Worm (Caenorhabditis elegans) whole organism, L1 larva: ENCODE measurements around the gene clec-173.

ENCODE experiments used
- C16A3.4 ChIP-seq: fragments of 150-350 bp; optimal IDR thresholded peaks from 2 replicates; lab custom pipeline; 2014; ENCODE audit warnings: missing biosample characterization, missing genetic modification characterization
- F16B12.6 ChIP-seq: fragments of 150-350 bp; optimal IDR thresholded peaks from 2 replicates; lab custom pipeline; 2014; ENCODE audit warnings: missing biosample characterization, missing genetic modification characterization
- Y116A8C.19 ChIP-seq: sonication (generic microtip); optimal IDR thresholded peaks from 2 replicates; lab custom pipeline; 2016; ENCODE audit warnings: missing compliant biosample characterization, missing genetic modification characterization, borderline replicate concordance
- blmp-1 ChIP-seq: fragments of 150-350 bp; optimal IDR thresholded peaks from 2 replicates; lab custom pipeline; 2014; ENCODE audit warnings: missing biosample characterization, missing genetic modification characterization
- ceh-63 ChIP-seq: fragments of 200-800 bp; sonication (Bioruptor generic); optimal IDR thresholded peaks from 2 replicates; lab custom pipeline; 2018; ENCODE audit warnings: mild to moderate bottlenecking, missing genetic modification characterization, missing compliant biosample characterization
- ceh-88 ChIP-seq: fragments of 200-800 bp; sonication (Bioruptor generic); IDR thresholded peaks from 2 replicates; pipeline ENCODE4 v1.3.6; 2022; ENCODE audit warnings: missing genetic modification characterization, missing compliant biosample characterization
- ceh-90 ChIP-seq: sonication (generic microtip); optimal IDR thresholded peaks from 2 replicates; lab custom pipeline; 2016; ENCODE audit warnings: missing genetic modification characterization, missing compliant biosample characterization
- ces-1 ChIP-seq: fragments of 150-350 bp; optimal IDR thresholded peaks from 2 replicates; lab custom pipeline; 2014; ENCODE audit warnings: missing biosample characterization, missing genetic modification reagents, missing genetic modification characterization
- dpl-1 ChIP-seq, 3 experiments: fragments of 150-350 bp in 2 of 3; sonication (generic microtip) in 1 of 3; optimal IDR thresholded peaks; 2 replicates each; lab custom pipeline; 2014 to 2017; ENCODE audit warnings: missing biosample characterization in 3 of 3, missing genetic modification characterization in 3 of 3, missing genetic modification reagents in 3 of 3
- efl-3 ChIP-seq: fragments of 200-800 bp; sonication (Bioruptor generic); optimal IDR thresholded peaks from 2 replicates; lab custom pipeline; 2018; ENCODE audit warnings: mild to moderate bottlenecking, missing genetic modification characterization, missing compliant biosample characterization
- egl-27 ChIP-seq, 2 experiments: fragments of 150-350 bp in 1 of 2; sonication (generic microtip); optimal IDR thresholded peaks; 3 replicates each; lab custom pipeline; 2017 to 2018; ENCODE audit warnings: missing biosample characterization in 2 of 2, missing genetic modification characterization in 2 of 2, missing genetic modification reagents in 2 of 2
- fkh-4 ChIP-seq: sonication (generic microtip); optimal IDR thresholded peaks from 2 replicates; lab custom pipeline; 2016; ENCODE audit warnings: missing compliant biosample characterization, missing genetic modification characterization, borderline replicate concordance
- grh-1 ChIP-seq: fragments of 200-800 bp; sonication (Bioruptor generic); IDR thresholded peaks from 2 replicates; pipeline ENCODE4 v1.3.6; 2022; ENCODE audit warnings: missing genetic modification reagents, missing genetic modification characterization, missing compliant biosample characterization
- hlh-17 ChIP-seq: fragments of 200-800 bp; sonication (Bioruptor generic); optimal IDR thresholded peaks from 2 replicates; lab custom pipeline; 2018; ENCODE audit warnings: missing genetic modification characterization, mild to moderate bottlenecking, missing compliant biosample characterization, moderate library complexity, borderline replicate concordance
- hpl-2 ChIP-seq: fragments of 150-350 bp; optimal IDR thresholded peaks from 2 replicates; lab custom pipeline; 2014; ENCODE audit warnings: missing biosample characterization, missing genetic modification reagents, missing genetic modification characterization
- isw-1 ChIP-seq: fragments of 200-800 bp; sonication (Bioruptor generic); IDR thresholded peaks from 2 replicates; pipeline ENCODE4 v1.3.6; 2022; ENCODE audit warnings: missing genetic modification characterization, missing compliant biosample characterization
- jun-1 ChIP-seq: fragments of 150-350 bp; optimal IDR thresholded peaks from 2 replicates; lab custom pipeline; 2014; ENCODE audit warnings: missing biosample characterization, missing genetic modification reagents, missing genetic modification characterization
- lin-13 ChIP-seq: fragments of 150-350 bp; optimal IDR thresholded peaks from 2 replicates; lab custom pipeline; 2014; ENCODE audit warnings: missing biosample characterization, missing genetic modification reagents, missing genetic modification characterization
- lin-15B ChIP-seq: fragments of 150-350 bp; sonication (generic microtip); optimal IDR thresholded peaks from 3 replicates; lab custom pipeline; 2014; ENCODE audit warnings: missing biosample characterization, missing genetic modification characterization
- lsy-2 ChIP-seq, 2 experiments: fragments of 150-350 bp; optimal IDR thresholded peaks; 2 replicates each; lab custom pipeline; 2014; ENCODE audit warnings: missing biosample characterization in 2 of 2, missing genetic modification characterization in 2 of 2
- mab-9 ChIP-seq: fragments of 200-800 bp; sonication (Bioruptor generic); IDR thresholded peaks from 2 replicates; pipeline ENCODE4 v1.3.6; 2022; ENCODE audit warnings: missing genetic modification reagents, missing genetic modification characterization, missing compliant biosample characterization
- mdl-1 ChIP-seq, 2 experiments: fragments of 150-350 bp; optimal IDR thresholded peaks; 2 replicates each; lab custom pipeline; 2014 to 2017; ENCODE audit warnings: missing biosample characterization in 2 of 2, missing genetic modification characterization in 2 of 2, inconsistent platforms in 1 of 2
- nhr-11 ChIP-seq: fragments of 150-350 bp; optimal IDR thresholded peaks from 2 replicates; lab custom pipeline; 2014; ENCODE audit warnings: missing biosample characterization, missing genetic modification characterization
- nhr-12 ChIP-seq: sonication (generic microtip); optimal IDR thresholded peaks from 2 replicates; lab custom pipeline; 2017; ENCODE audit warnings: missing biosample characterization, missing genetic modification characterization
- nhr-19 ChIP-seq: fragments of 200-800 bp; sonication (Bioruptor generic); conservative IDR thresholded peaks from 2 replicates; pipeline ENCODE4 v1.3.6; 2022; ENCODE audit warnings: missing genetic modification characterization, missing compliant biosample characterization
- nhr-237 ChIP-seq: fragments of 150-350 bp; optimal IDR thresholded peaks from 2 replicates; lab custom pipeline; 2014; ENCODE audit warnings: missing biosample characterization, missing genetic modification characterization
- nhr-28 ChIP-seq: fragments of 150-350 bp; optimal IDR thresholded peaks from 2 replicates; lab custom pipeline; 2014; ENCODE audit warnings: missing biosample characterization, missing genetic modification characterization
- nhr-84 ChIP-seq: sonication (generic microtip); optimal IDR thresholded peaks from 2 replicates; lab custom pipeline; 2017; ENCODE audit warnings: missing biosample characterization, missing genetic modification characterization
- nhr-85 ChIP-seq: sonication (generic microtip); peaks from one replicate; lab custom pipeline; 2016; ENCODE audit warnings: missing genetic modification characterization, inconsistent platforms, missing compliant biosample characterization
- pax-3 ChIP-seq: fragments of 200-800 bp; sonication (Bioruptor generic); optimal IDR thresholded peaks from 2 replicates; lab custom pipeline; 2018; ENCODE audit warnings: mild to moderate bottlenecking, missing genetic modification characterization, moderate library complexity, missing compliant biosample characterization
- pqm-1 ChIP-seq: sonication (generic microtip); optimal IDR thresholded peaks from 3 replicates; lab custom pipeline; 2017; ENCODE audit warnings: missing biosample characterization, missing genetic modification characterization
- rnt-1 ChIP-seq: sonication (generic microtip); optimal IDR thresholded peaks from 2 replicates; lab custom pipeline; 2016; ENCODE audit warnings: mild to moderate bottlenecking, missing genetic modification characterization, moderate library complexity, missing compliant biosample characterization
- skn-1 ChIP-seq: fragments of 150-350 bp; optimal IDR thresholded peaks from 2 replicates; lab custom pipeline; 2014; ENCODE audit warnings: missing biosample characterization, missing genetic modification characterization
- snpc-4 ChIP-seq: fragments of 150-350 bp; optimal IDR thresholded peaks from 2 replicates; lab custom pipeline; 2014; ENCODE audit warnings: missing biosample characterization, missing genetic modification characterization
- snu-23 ChIP-seq: sonication (generic microtip); optimal IDR thresholded peaks from 2 replicates; lab custom pipeline; 2016; ENCODE audit warnings: missing genetic modification characterization, missing compliant biosample characterization
- sox-4 ChIP-seq: sonication (generic microtip); optimal IDR thresholded peaks from 2 replicates; lab custom pipeline; 2016; ENCODE audit warnings: missing genetic modification characterization, missing compliant biosample characterization
- sptf-1 ChIP-seq: fragments of 150-350 bp; optimal IDR thresholded peaks from 2 replicates; lab custom pipeline; 2014; ENCODE audit warnings: missing biosample characterization, missing genetic modification characterization
- sup-37 ChIP-seq: fragments of 200-800 bp; sonication (Bioruptor generic); optimal IDR thresholded peaks from 2 replicates; lab custom pipeline; 2018; ENCODE audit warnings: mild to moderate bottlenecking, missing genetic modification characterization, missing compliant biosample characterization
- swsn-7 ChIP-seq: sonication (generic microtip); optimal IDR thresholded peaks from 2 replicates; lab custom pipeline; 2016; ENCODE audit warnings: missing genetic modification characterization, missing compliant biosample characterization
- tlp-1 ChIP-seq: fragments of 150-350 bp; optimal IDR thresholded peaks from 2 replicates; lab custom pipeline; 2014; ENCODE audit warnings: missing biosample characterization, missing genetic modification characterization
- unc-30 ChIP-seq: sonication (generic microtip); optimal IDR thresholded peaks from 2 replicates; lab custom pipeline; 2017; ENCODE audit warnings: missing biosample characterization, missing genetic modification characterization
- unc-86 ChIP-seq: sonication (generic microtip); optimal IDR thresholded peaks from 2 replicates; lab custom pipeline; 2016; ENCODE audit warnings: missing genetic modification characterization, missing compliant biosample characterization
- vab-15 ChIP-seq: sonication (generic microtip); optimal IDR thresholded peaks from 2 replicates; lab custom pipeline; 2017; ENCODE audit warnings: missing genotype, mild to moderate bottlenecking, missing genetic modification characterization, missing compliant biosample characterization
- zag-1 ChIP-seq: fragments of 150-350 bp; optimal IDR thresholded peaks from 2 replicates; lab custom pipeline; 2014; ENCODE audit warnings: missing biosample characterization, missing genetic modification characterization
- ztf-4 ChIP-seq: fragments of 150-350 bp; optimal IDR thresholded peaks from 2 replicates; lab custom pipeline; 2014; ENCODE audit warnings: missing biosample characterization, missing genetic modification characterization

The clec-173 gene

DNA sequence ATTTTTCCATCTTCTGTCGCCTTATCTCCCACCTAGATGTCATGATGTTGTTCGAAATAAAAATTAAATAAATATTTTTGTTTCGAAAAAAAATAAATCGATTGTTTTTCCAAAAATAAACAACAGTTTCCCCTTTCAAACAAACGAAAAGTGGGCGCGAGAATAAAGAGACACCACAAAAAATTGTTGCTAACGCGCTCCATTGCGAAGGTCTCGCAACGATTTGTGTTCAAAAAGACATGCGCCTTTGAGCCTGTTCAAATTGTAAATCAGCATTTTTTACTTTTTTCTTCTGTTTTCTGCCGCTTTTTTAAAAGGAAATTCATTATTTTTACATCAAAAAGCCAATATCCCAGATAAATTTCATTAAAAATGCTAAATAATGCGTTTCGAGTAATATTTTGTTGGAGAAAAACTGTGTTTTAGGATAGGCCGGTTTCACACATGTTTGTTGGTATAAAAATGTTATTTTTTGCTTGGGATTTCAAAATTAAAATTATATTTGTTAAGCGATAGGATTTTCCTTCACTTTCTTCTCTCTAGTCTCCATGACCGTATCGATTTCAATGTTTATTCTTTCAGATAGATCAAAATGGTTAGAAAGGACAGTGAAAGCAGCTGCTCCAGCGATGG lies 27.2 kb upstream of the clec-173 start, which contains the start of gene W08E12.7 (continued):
- TF ChIP-seq nhr-28 (tag; lab: Kevin White, UChicago), result no peak
- peak; percentile 68 for TF ChIP-seq nhr-11 (tag; lab: Kevin White, UChicago)
- TF ChIP-seq dpl-1 (GFP tag; optimal IDR thresholded peaks at IDR 0.05; lab: Kevin White, UChicago), result peak; percentile 93 to 94 (median 93)
- TF ChIP-seq vab-15 (tag; lab: Kevin White, UChicago), result peak; percentile 85
- no peak for TF ChIP-seq Y116A8C.19 (tag; lab: Kevin White, UChicago)
- peak; percentile 88 for TF ChIP-seq pax-3
- peak; percentile 76 for TF ChIP-seq snpc-4 (tag; lab: Kevin White, UChicago)
- no peak for TF ChIP-seq unc-30 (tag; lab: Kevin White, UChicago)
- peak in 1 of 2 experiments; percentile 96 for TF ChIP-seq mdl-1 (tag; optimal IDR thresholded peaks at IDR 0.05; lab: Kevin White, UChicago)
- TF ChIP-seq sptf-1, result no peak
- no peak for TF ChIP-seq efl-3 (GFP tag; lab: Kevin White, UChicago)
- peak; percentile 96 for TF ChIP-seq skn-1 (tag; lab: Kevin White, UChicago)
- TF ChIP-seq ces-1 (GFP tag; lab: Kevin White, UChicago), result no peak
- peak; percentile 94 for TF ChIP-seq nhr-85
- peak; percentile 82 for TF ChIP-seq mab-9 (GFP tag; lab: Robert Waterston, UW)
- no peak for TF ChIP-seq ceh-90 (tag; lab: Kevin White, UChicago)
- peak; percentile 95 for TF ChIP-seq lin-13 (GFP tag; lab: Kevin White, UChicago)
- peak; percentile 85 for TF ChIP-seq ceh-88 (GFP tag; lab: Robert Waterston, UW)
- TF ChIP-seq isw-1 (GFP tag; lab: Robert Waterston, UW), result peak; percentile 93
- TF ChIP-seq fkh-4 (tag; lab: Kevin White, UChicago), result no peak
- TF ChIP-seq jun-1 (tag; lab: Kevin White, UChicago), result peak; percentile 87
- peak; percentile 98 for TF ChIP-seq C16A3.4
- TF ChIP-seq zag-1, result peak; percentile 50
- no peak for TF ChIP-seq tlp-1
- no peak for TF ChIP-seq egl-27 (tag; optimal IDR thresholded peaks at IDR 0.05; lab: Kevin White, UChicago)
- no peak for TF ChIP-seq sup-37 (GFP tag; lab: Kevin White, UChicago)
- peak; percentile 91 for TF ChIP-seq blmp-1 (tag; lab: Kevin White, UChicago)
- peak; percentile 80 for TF ChIP-seq ztf-4 (tag; lab: Kevin White, UChicago)
- peak; percentile 95 for TF ChIP-seq rnt-1
- peak; percentile 89 for TF ChIP-seq unc-86 (tag; lab: Kevin White, UChicago)
- no peak for TF ChIP-seq ceh-63 (GFP tag; lab: Kevin White, UChicago)
- TF ChIP-seq nhr-12, result no peak
- TF ChIP-seq swsn-7 (tag; lab: Kevin White, UChicago), result peak; percentile 93
- peak; percentile 89 for TF ChIP-seq hpl-2 (GFP tag; lab: Kevin White, UChicago)
- TF ChIP-seq F16B12.6 (tag; lab: Kevin White, UChicago), result peak; percentile 75
- peak; percentile 75 for TF ChIP-seq grh-1 (GFP tag; lab: Robert Waterston, UW)
- peak; percentile 99 for TF ChIP-seq lin-15B
- TF ChIP-seq snu-23 (GFP tag; lab: Kevin White, UChicago), result peak; percentile 97
- no peak for TF ChIP-seq pqm-1 (tag; lab: Kevin White, UChicago)
- no peak for TF ChIP-seq hlh-17 (GFP tag; lab: Kevin White, UChicago)
- TF ChIP-seq nhr-19, result peak; percentile 92
- peak; percentile 96 to 97 for TF ChIP-seq lsy-2 (tag; optimal IDR thresholded peaks at IDR 0.05; lab: Kevin White, UChicago)
- TF ChIP-seq nhr-84, result no peak
- TF ChIP-seq nhr-237 (tag; lab: Kevin White, UChicago), result peak; percentile 94
- TF ChIP-seq sox-4 (tag; lab: Kevin White, UChicago), result peak; percentile 64
